Fruit fly (Drosophila melanogaster) whole organism, embryonic: ENCODE measurements around the gene RpS3.
A peak's percentile ranks its signal among the peaks of the same experiment; 100 is the strongest.

Source experiments
- Antp ChIP-seq: fragments of 200-800 bp; sonication (Bioruptor generic); optimal IDR thresholded peaks from 3 replicates; lab custom pipeline; 2016; ENCODE audit warnings: missing biosample characterization, missing genetic modification characterization
- B-H1 ChIP-seq: fragments of 200-800 bp; sonication (Bioruptor generic); IDR thresholded peaks from 3 replicates; pipeline ENCODE4 v1.3.6; 2022; ENCODE audit warnings: missing biosample characterization, missing genetic modification characterization
- Bteb2 ChIP-seq: fragments of 200-800 bp; sonication (Bioruptor generic); optimal IDR thresholded peaks from 2 replicates; lab custom pipeline; 2016; ENCODE audit warnings: missing biosample characterization, missing genetic modification characterization
- CG10147 ChIP-seq: fragments of 200-800 bp; sonication (Bioruptor generic); optimal IDR thresholded peaks from 2 replicates; lab custom pipeline; 2019; ENCODE audit warnings: missing biosample characterization, mild to moderate bottlenecking, missing genetic modification characterization, moderate library complexity
- CG10274 ChIP-seq: fragments of 200-800 bp; sonication (Bioruptor generic); optimal IDR thresholded peaks from 3 replicates; lab custom pipeline; 2017; ENCODE audit warnings: missing biosample characterization, mild to moderate bottlenecking, missing genetic modification characterization
- CG10654 ChIP-seq: fragments of 200-800 bp; sonication (Bioruptor generic); optimal IDR thresholded peaks from 2 replicates; lab custom pipeline; 2016; ENCODE audit warnings: missing biosample characterization, missing genetic modification characterization
- CG11093 ChIP-seq: fragments of 200-800 bp; sonication (Bioruptor generic); IDR thresholded peaks from 3 replicates; pipeline ENCODE4 v1.3.6; 2022; ENCODE audit warnings: missing biosample characterization, missing genetic modification characterization
- CG12071 ChIP-seq: fragments of 200-800 bp; sonication (Bioruptor generic); optimal IDR thresholded peaks from 3 replicates; lab custom pipeline; 2018; ENCODE audit warnings: missing biosample characterization, mild to moderate bottlenecking, missing genetic modification characterization
- CG13296 ChIP-seq: fragments of 200-800 bp; sonication (Bioruptor generic); optimal IDR thresholded peaks from 3 replicates; lab custom pipeline; 2018; ENCODE audit warnings: missing biosample characterization, mild to moderate bottlenecking, missing genetic modification characterization
- CG13624 ChIP-seq: fragments of 200-800 bp; sonication (Bioruptor generic); optimal IDR thresholded peaks from 2 replicates; lab custom pipeline; 2016; ENCODE audit warnings: missing biosample characterization, missing genetic modification characterization
- CG13894 ChIP-seq: fragments of 200-800 bp; sonication (Bioruptor generic); optimal IDR thresholded peaks from 3 replicates; lab custom pipeline; 2018; ENCODE audit warnings: missing biosample characterization, mild to moderate bottlenecking, missing genetic modification characterization, moderate library complexity
- CG14050 ChIP-seq: fragments of 200-800 bp; sonication (Bioruptor generic); IDR thresholded peaks from 3 replicates; pipeline ENCODE4 v1.3.6; 2022; ENCODE audit warnings: missing biosample characterization, missing genetic modification characterization
- CG1529 ChIP-seq: fragments of 200-800 bp; sonication (Bioruptor generic); optimal IDR thresholded peaks from 3 replicates; lab custom pipeline; 2018; ENCODE audit warnings: missing biosample characterization, missing genetic modification characterization
- CG16779 ChIP-seq: fragments of 200-800 bp; sonication (Bioruptor generic); IDR thresholded peaks from 2 replicates; pipeline ENCODE4 v1.3.6; 2022; ENCODE audit warnings: missing biosample characterization, missing genetic modification characterization
- CG17328 ChIP-seq: fragments of 200-800 bp; sonication (Bioruptor generic); IDR thresholded peaks from 2 replicates; pipeline ENCODE4 v1.3.6; 2022; ENCODE audit warnings: missing biosample characterization, missing genetic modification characterization
- CG18011 ChIP-seq: fragments of 200-800 bp; sonication (Bioruptor generic); optimal IDR thresholded peaks from 2 replicates; lab custom pipeline; 2017; ENCODE audit warnings: missing biosample characterization, missing genetic modification characterization, mild to moderate bottlenecking, moderate library complexity, missing genotype
- CG2116 ChIP-seq: fragments of 200-800 bp; sonication (Bioruptor generic); optimal IDR thresholded peaks from 3 replicates; lab custom pipeline; 2018; ENCODE audit warnings: missing biosample characterization, mild to moderate bottlenecking, missing genetic modification characterization
- CG3163 ChIP-seq: fragments of 200-800 bp; sonication (Bioruptor generic); optimal IDR thresholded peaks from 3 replicates; lab custom pipeline; 2016; ENCODE audit warnings: missing biosample characterization, missing genetic modification characterization
- CG32772 ChIP-seq: fragments of 200-800 bp; sonication (Bioruptor generic); IDR thresholded peaks from 2 replicates; pipeline ENCODE4 v1.3.6; 2022; ENCODE audit warnings: missing biosample characterization, missing genetic modification characterization
- CG33213 ChIP-seq: fragments of 200-800 bp; sonication (Bioruptor generic); optimal IDR thresholded peaks from 3 replicates; lab custom pipeline; 2016; ENCODE audit warnings: missing biosample characterization, missing genetic modification characterization
- CG34376 ChIP-seq: fragments of 200-800 bp; sonication (Bioruptor generic); optimal IDR thresholded peaks from 2 replicates; lab custom pipeline; 2018; ENCODE audit warnings: missing biosample characterization, mild to moderate bottlenecking, missing genetic modification characterization
- CG3726 ChIP-seq: fragments of 200-800 bp; sonication (Bioruptor generic); IDR thresholded peaks from 3 replicates; pipeline ENCODE4, ENCODE4 v1.3.6; 2022; ENCODE audit warnings: missing biosample characterization, missing genetic modification characterization
- CG4282 ChIP-seq: fragments of 200-800 bp; sonication (Bioruptor generic); optimal IDR thresholded peaks from 2 replicates; lab custom pipeline; 2016; ENCODE audit warnings: missing biosample characterization, missing genetic modification characterization
- CG4360 ChIP-seq: fragments of 200-800 bp; sonication (Bioruptor generic); IDR thresholded peaks from 2 replicates; pipeline ENCODE4 v1.3.6; 2022; ENCODE audit warnings: missing biosample characterization, missing genetic modification characterization
- CG4707 ChIP-seq: fragments of 200-800 bp; sonication (Bioruptor generic); optimal IDR thresholded peaks from 2 replicates; lab custom pipeline; 2018; ENCODE audit warnings: missing biosample characterization, mild to moderate bottlenecking, missing genetic modification characterization, moderate library complexity
- CG4854 ChIP-seq: fragments of 200-800 bp; sonication (Bioruptor generic); optimal IDR thresholded peaks from 2 replicates; lab custom pipeline; 2016; ENCODE audit warnings: missing biosample characterization, missing genetic modification characterization, inconsistent platforms
- CG6175 ChIP-seq: fragments of 200-800 bp; sonication (Bioruptor generic); IDR thresholded peaks from 3 replicates; pipeline ENCODE4 v1.3.6; 2022; ENCODE audit warnings: missing biosample characterization, missing genetic modification characterization
- CG6689 ChIP-seq: fragments of 200-800 bp; sonication (Bioruptor generic); IDR thresholded peaks from 2 replicates; pipeline ENCODE4 v1.3.6; 2022; ENCODE audit warnings: missing biosample characterization, missing genetic modification characterization
- CG8765 ChIP-seq: fragments of 200-800 bp; sonication (Bioruptor generic); IDR thresholded peaks from 2 replicates; pipeline ENCODE4 v1.3.6; 2022; ENCODE audit warnings: missing biosample characterization, missing genetic modification characterization
- CG9932 ChIP-seq: fragments of 200-800 bp; sonication (Bioruptor generic); IDR thresholded peaks from 2 replicates; pipeline ENCODE4 v1.3.6; 2022; ENCODE audit warnings: missing biosample characterization, missing genetic modification characterization
- Gsc ChIP-seq: fragments of 200-800 bp; sonication (Bioruptor generic); IDR thresholded peaks from 2 replicates; pipeline ENCODE4 v1.3.6; 2022; ENCODE audit warnings: missing biosample characterization, missing genetic modification characterization
- H15 ChIP-seq: fragments of 200-800 bp; sonication (Bioruptor generic); IDR thresholded peaks from 3 replicates; pipeline ENCODE4 v1.3.6; 2022; ENCODE audit warnings: missing biosample characterization, missing genetic modification characterization
- Hr78 ChIP-seq, 2 experiments: fragments of 200-800 bp in 1 of 2; fragments of >200 bp in 1 of 2; sonication (Bioruptor generic) in 1 of 2; optimal IDR thresholded peaks; 2 replicates each; lab custom pipeline; 2017 to 2019; ENCODE audit warnings: missing biosample characterization in 2 of 2, missing genetic modification characterization in 2 of 2, mild to moderate bottlenecking in 1 of 2, moderate library complexity in 1 of 2
- Lpt ChIP-seq: fragments of >200 bp; optimal IDR thresholded peaks from 2 replicates; lab custom pipeline; 2018; ENCODE audit warnings: missing biosample characterization, missing genetic modification characterization
- NC2α ChIP-seq: fragments of 200-800 bp; sonication (Bioruptor generic); optimal IDR thresholded peaks from 2 replicates; lab custom pipeline; 2016; ENCODE audit warnings: missing biosample characterization, missing genetic modification characterization
- Opbp ChIP-seq: fragments of 200-800 bp; sonication (Bioruptor generic); IDR thresholded peaks from 3 replicates; pipeline ENCODE4 v1.3.6; 2022; ENCODE audit warnings: missing biosample characterization, missing genetic modification characterization; ENCODE audit not compliant: partially characterized antibody
- Sox102F ChIP-seq: fragments of 200-800 bp; sonication (Bioruptor generic); optimal IDR thresholded peaks from 2 replicates; lab custom pipeline; 2018; ENCODE audit warnings: missing biosample characterization, mild to moderate bottlenecking, missing genetic modification characterization, moderate library complexity
- Vsx1 ChIP-seq: fragments of 200-800 bp; sonication (Bioruptor generic); optimal IDR thresholded peaks from 2 replicates; lab custom pipeline; 2017; ENCODE audit warnings: missing biosample characterization, mild to moderate bottlenecking, missing genetic modification characterization, missing genetic modification reagents
- emc ChIP-seq: fragments of 200-800 bp; sonication (Bioruptor generic); optimal IDR thresholded peaks from 2 replicates; lab custom pipeline; 2016; ENCODE audit warnings: missing biosample characterization, missing genetic modification characterization
- gce ChIP-seq: fragments of 200-800 bp; sonication (Bioruptor generic); IDR thresholded peaks from 3 replicates; pipeline ENCODE4 v1.3.6; 2022; ENCODE audit warnings: missing biosample characterization, missing genetic modification characterization
- ham ChIP-seq: fragments of 200-800 bp; sonication (Bioruptor generic); IDR thresholded peaks from 2 replicates; pipeline ENCODE4 v1.3.6; 2022; ENCODE audit warnings: missing biosample characterization, missing genetic modification characterization
- ind ChIP-seq: fragments of 200-800 bp; sonication (Bioruptor generic); optimal IDR thresholded peaks from 3 replicates; lab custom pipeline; 2016; ENCODE audit warnings: missing biosample characterization, missing genetic modification characterization
- insv ChIP-seq, 2 experiments: fragments of 200-800 bp; sonication (Bioruptor generic); optimal IDR thresholded peaks; 3 replicates each; lab custom pipeline; 2016 to 2018; ENCODE audit warnings: missing biosample characterization in 2 of 2, missing genetic modification characterization in 2 of 2
- jing ChIP-seq: fragments of 200-800 bp; sonication (Bioruptor generic); optimal IDR thresholded peaks from 2 replicates; lab custom pipeline; 2018; ENCODE audit warnings: missing biosample characterization, mild to moderate bottlenecking, missing genetic modification characterization
- knrl ChIP-seq: fragments of 200-800 bp; sonication (Bioruptor generic); IDR thresholded peaks from 3 replicates; pipeline ENCODE4 v1.3.6; 2022; ENCODE audit warnings: missing biosample characterization, missing genetic modification characterization; ENCODE audit not compliant: partially characterized antibody
- oc ChIP-seq: fragments of 200-800 bp; sonication (Bioruptor generic); optimal IDR thresholded peaks from 2 replicates; lab custom pipeline; 2018; ENCODE audit warnings: missing biosample characterization, mild to moderate bottlenecking, missing genetic modification characterization, moderate library complexity
- sqz ChIP-seq: fragments of 200-800 bp; sonication (Bioruptor generic); optimal IDR thresholded peaks from 3 replicates; lab custom pipeline; 2018; ENCODE audit warnings: missing biosample characterization, mild to moderate bottlenecking, missing genetic modification characterization
- stwl ChIP-seq: fragments of 200-800 bp; sonication (Bioruptor generic); optimal IDR thresholded peaks from 3 replicates; lab custom pipeline; 2018; ENCODE audit warnings: missing biosample characterization, mild to moderate bottlenecking, missing genetic modification characterization, moderate library complexity
- sug ChIP-seq: fragments of 200-800 bp; optimal IDR thresholded peaks from 2 replicates; lab custom pipeline; 2019; ENCODE audit warnings: missing biosample characterization, mild to moderate bottlenecking, missing genetic modification characterization, moderate library complexity
- tap ChIP-seq: fragments of 200-800 bp; optimal IDR thresholded peaks from 3 replicates; lab custom pipeline; 2019; ENCODE audit warnings: missing biosample characterization, mild to moderate bottlenecking, missing genetic modification characterization, moderate library complexity
- wdn ChIP-seq: fragments of 200-800 bp; sonication (Bioruptor generic); IDR thresholded peaks from 2 replicates; pipeline ENCODE4 v1.3.6; 2022; ENCODE audit warnings: missing biosample characterization, missing genetic modification characterization
- zfh1 ChIP-seq: fragments of 200-800 bp; sonication (Bioruptor generic); IDR thresholded peaks from 3 replicates; pipeline ENCODE4 v1.3.6; 2022; ENCODE audit warnings: missing biosample characterization, missing genetic modification characterization

The RpS3 gene

DNA sequence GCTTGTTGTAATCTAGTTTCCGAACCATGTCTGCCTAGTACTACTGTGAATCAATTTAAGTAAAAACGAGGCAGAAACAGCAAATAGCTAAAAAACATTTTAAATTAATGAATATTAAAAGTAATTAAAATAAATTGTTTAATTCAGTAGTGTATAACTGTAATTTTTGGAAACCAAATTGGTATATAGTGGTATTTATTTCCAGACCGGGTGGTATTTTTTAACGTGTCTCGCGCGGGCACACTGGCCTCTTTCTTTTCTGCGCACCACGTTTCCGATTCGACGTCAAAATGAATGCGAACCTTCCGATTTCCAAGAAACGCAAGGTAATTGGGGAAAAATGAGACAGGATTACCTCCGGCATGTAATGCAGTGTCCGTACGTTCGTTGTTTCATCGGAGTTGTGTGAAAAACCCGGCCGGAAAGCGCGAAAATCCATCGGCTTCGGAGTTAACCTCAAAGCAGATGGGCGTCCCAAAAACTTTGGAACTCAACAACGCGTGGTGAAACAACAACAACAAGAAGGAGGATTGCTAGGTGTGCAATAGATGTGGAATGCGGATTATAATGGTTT is at the start of gene RpS3 (continued):
- TF ChIP-seq CG32772 (GFP tag; lab: Robert Waterston, UW) (no peak), CG4360 (GFP tag; lab: Robert Waterston, UW) (peak; percentile 81), CG16779 (no peak), CG17328 (GFP tag; lab: Robert Waterston, UW) (no peak), Gsc (no peak), stwl (peak; percentile 46), CG6689 (no peak), ham (GFP tag; lab: Robert Waterston, UW) (no peak), CG18011 (GFP tag; lab: Kevin White, UChicago) (peak; percentile 7), CG10274 (GFP tag; lab: Kevin White, UChicago) (no peak), CG10654 (no peak), wdn (GFP tag; lab: Robert Waterston, UW) (no peak), CG13296 (GFP tag; lab: Kevin White, UChicago) (peak; percentile 22), gce (GFP tag; lab: Robert Waterston, UW) (no peak), ind (GFP tag; lab: Kevin White, UChicago) (no peak), CG3163 (no peak), CG4707 (GFP tag; lab: Kevin White, UChicago) (no peak), CG2116 (GFP tag; lab: Kevin White, UChicago) (peak; percentile 59), emc (GFP tag; lab: Kevin White, UChicago) (no peak), NC2α (no peak), Vsx1 (GFP tag; lab: Kevin White, UChicago) (no peak), knrl (GFP tag; lab: Robert Waterston, UW) (no peak; the same call in 2 of the 3 replicates), Hr78 (GFP tag; optimal IDR thresholded peaks at IDR 0.05; lab: Kevin White, UChicago) (no peak), CG1529 (GFP tag; lab: Kevin White, UChicago) (peak; percentile 13), B-H1 (GFP tag; lab: Robert Waterston, UW) (no peak), sqz (no peak), CG4282 (GFP tag; lab: Kevin White, UChicago) (no peak), CG8765 (GFP tag; lab: Robert Waterston, UW) (no peak), H15 (no peak), insv (GFP tag; optimal IDR thresholded peaks at IDR 0.05; lab: Kevin White, UChicago) (peak in 1 of 2 experiments; percentile 35), CG6175 (GFP tag; lab: Robert Waterston, UW) (no peak), CG12071 (no peak), CG34376 (GFP tag; lab: Kevin White, UChicago) (peak; percentile 58), Sox102F (GFP tag; lab: Kevin White, UChicago) (no peak), Opbp (GFP tag; lab: Robert Waterston, UW) (no peak), oc (tag; lab: Kevin White, UChicago) (no peak), jing (GFP tag; lab: Kevin White, UChicago) (no peak), Bteb2 (GFP tag; lab: Kevin White, UChicago) (no peak), zfh1 (GFP tag; lab: Robert Waterston, UW) (0 out of 3 replicates have a peak, but pooled peaks have one; percentile 13), CG13894 (tag; lab: Kevin White, UChicago) (peak; percentile 30), CG14050 (GFP tag; lab: Robert Waterston, UW) (no peak), CG9932 (GFP tag; lab: Robert Waterston, UW) (no peak), Antp (no peak), CG33213 (no peak), Lpt (GFP tag; lab: Kevin White, UChicago) (no peak), sug (peak; percentile 36), CG4854 (no peak), CG11093 (GFP tag; lab: Robert Waterston, UW) (no peak), CG13624 (GFP tag; lab: Kevin White, UChicago) (peak; percentile 39), CG10147 (GFP tag; lab: Kevin White, UChicago) (no peak), CG3726 (GFP tag; lab: Robert Waterston, UW) (no peak), tap (tag; lab: Kevin White, UChicago) (no peak)
